Worm (Caenorhabditis elegans) whole organism, L2 larva: ENCODE data around the gene mam-6.

Source experiments
- C34F6.9 ChIP-seq: fragments of 150-350 bp; optimal IDR thresholded peaks from 2 replicates; lab custom pipeline; 2014; ENCODE audit warnings: missing biosample characterization, missing genetic modification characterization
- F13H6.1 ChIP-seq: sonication (generic microtip); optimal IDR thresholded peaks from 2 replicates; lab custom pipeline; 2016; ENCODE audit warnings: missing genetic modification characterization, missing compliant biosample characterization
- R02D3.7 ChIP-seq: fragments of 150-350 bp; optimal IDR thresholded peaks from 2 replicates; lab custom pipeline; 2014; ENCODE audit warnings: missing biosample characterization, missing genetic modification characterization
- Y55F3AM.14 ChIP-seq: fragments of 200-800 bp; sonication (Bioruptor generic); optimal IDR thresholded peaks from 2 replicates; lab custom pipeline; 2018; ENCODE audit warnings: mild to moderate bottlenecking, missing genetic modification characterization, missing compliant biosample characterization
- ZK546.5 ChIP-seq: sonication (generic microtip); optimal IDR thresholded peaks from 2 replicates; lab custom pipeline; 2017; ENCODE audit warnings: missing biosample characterization, missing genetic modification characterization
- alr-1 ChIP-seq: fragments of 150-350 bp; optimal IDR thresholded peaks from 2 replicates; lab custom pipeline; 2014; ENCODE audit warnings: missing biosample characterization, missing genetic modification characterization
- aly-2 ChIP-seq: fragments of 150-350 bp; optimal IDR thresholded peaks from 2 replicates; lab custom pipeline; 2014; ENCODE audit warnings: missing biosample characterization, missing genetic modification characterization
- blmp-1 ChIP-seq: sonication (generic microtip); optimal IDR thresholded peaks from 2 replicates; lab custom pipeline; 2017; ENCODE audit warnings: missing genetic modification characterization, mild to moderate bottlenecking, missing compliant biosample characterization, antibody characterized with exemption, moderate library complexity; ENCODE audit not compliant: insufficient read depth
- ceh-16 ChIP-seq: fragments of 150-350 bp; optimal IDR thresholded peaks from 2 replicates; lab custom pipeline; 2014; ENCODE audit warnings: missing biosample characterization, missing genetic modification characterization
- dmd-4 ChIP-seq: sonication (generic microtip); optimal IDR thresholded peaks from 2 replicates; lab custom pipeline; 2017; ENCODE audit warnings: missing biosample characterization, missing genetic modification characterization
- elt-3 ChIP-seq: sonication (generic microtip); optimal IDR thresholded peaks from 2 replicates; lab custom pipeline; 2017; ENCODE audit warnings: missing biosample characterization, missing genetic modification characterization
- fos-1 ChIP-seq: fragments of 150-350 bp; optimal IDR thresholded peaks from 2 replicates; lab custom pipeline; 2014; ENCODE audit warnings: missing biosample characterization, missing genetic modification characterization
- gmeb-1 ChIP-seq: fragments of 150-350 bp; optimal IDR thresholded peaks from 2 replicates; lab custom pipeline; 2014; ENCODE audit warnings: missing biosample characterization, missing genetic modification characterization
- lin-11 ChIP-seq: fragments of 150-350 bp; sonication (generic microtip); optimal IDR thresholded peaks from 2 replicates; lab custom pipeline; 2014; ENCODE audit warnings: missing biosample characterization, missing genetic modification characterization, inconsistent platforms, mixed read lengths
- lin-13 ChIP-seq: fragments of 150-350 bp; optimal IDR thresholded peaks from 2 replicates; lab custom pipeline; 2014; ENCODE audit warnings: missing biosample characterization, missing genetic modification reagents, missing genetic modification characterization
- lsy-2 ChIP-seq, 2 experiments: fragments of 150-350 bp in 1 of 2; sonication (generic microtip) in 1 of 2; optimal IDR thresholded peaks; 2 replicates each; lab custom pipeline; 2014 to 2017; ENCODE audit warnings: missing biosample characterization in 2 of 2, missing genetic modification characterization in 2 of 2
- mbf-1 ChIP-seq: sonication (generic microtip); optimal IDR thresholded peaks from 2 replicates; lab custom pipeline; 2017; ENCODE audit warnings: missing biosample characterization, missing genetic modification characterization
- mdl-1 ChIP-seq, 2 experiments: fragments of 150-350 bp in 1 of 2; sonication (generic microtip) in 1 of 2; optimal IDR thresholded peaks; 2 replicates each; lab custom pipeline; 2017; ENCODE audit warnings: missing biosample characterization in 2 of 2, missing genetic modification characterization in 2 of 2
- nhr-10 ChIP-seq: sonication (generic microtip); optimal IDR thresholded peaks from 2 replicates; lab custom pipeline; 2017; ENCODE audit warnings: missing biosample characterization, missing genetic modification characterization
- nhr-11 ChIP-seq: fragments of 150-350 bp; optimal IDR thresholded peaks from 2 replicates; lab custom pipeline; 2014; ENCODE audit warnings: missing biosample characterization, missing genetic modification characterization
- nhr-12 ChIP-seq: fragments of 150-350 bp; optimal IDR thresholded peaks from 2 replicates; lab custom pipeline; 2014; ENCODE audit warnings: missing biosample characterization, missing genetic modification characterization
- nhr-129 ChIP-seq: fragments of 150-350 bp; optimal IDR thresholded peaks from 2 replicates; lab custom pipeline; 2014; ENCODE audit warnings: missing biosample characterization, missing genetic modification characterization
- nhr-21 ChIP-seq: fragments of 150-350 bp; optimal IDR thresholded peaks from 2 replicates; lab custom pipeline; 2014; ENCODE audit warnings: missing biosample characterization, missing genetic modification characterization
- nhr-237 ChIP-seq: fragments of 150-350 bp; optimal IDR thresholded peaks from 2 replicates; lab custom pipeline; 2014; ENCODE audit warnings: missing biosample characterization, missing genetic modification characterization
- nhr-6 ChIP-seq: fragments of 150-350 bp; optimal IDR thresholded peaks from 2 replicates; lab custom pipeline; 2014; ENCODE audit warnings: missing biosample characterization, missing genetic modification characterization
- nhr-77 ChIP-seq: fragments of 150-350 bp; optimal IDR thresholded peaks from 2 replicates; lab custom pipeline; 2014; ENCODE audit warnings: missing biosample characterization, missing genetic modification characterization
- peb-1 ChIP-seq: fragments of 150-350 bp; optimal IDR thresholded peaks from 2 replicates; lab custom pipeline; 2014; ENCODE audit warnings: missing biosample characterization, missing genetic modification characterization
- sem-4 ChIP-seq: fragments of 150-350 bp; optimal IDR thresholded peaks from 2 replicates; lab custom pipeline; 2014; ENCODE audit warnings: missing biosample characterization, missing genetic modification reagents, missing genetic modification characterization
- sma-3 ChIP-seq: sonication (generic microtip); optimal IDR thresholded peaks from 2 replicates; lab custom pipeline; 2016; ENCODE audit warnings: missing genetic modification reagents, missing genetic modification characterization, missing compliant biosample characterization
- sma-9 ChIP-seq, 2 experiments: fragments of 150-350 bp in 1 of 2; sonication (generic microtip) in 1 of 2; optimal IDR thresholded peaks; 2 replicates each; lab custom pipeline; 2014 to 2016; ENCODE audit warnings: missing genetic modification characterization in 2 of 2, mild to moderate bottlenecking in 1 of 2, missing biosample characterization in 1 of 2, missing compliant biosample characterization in 1 of 2, missing genetic modification reagents in 1 of 2, moderate library complexity in 1 of 2
- snpc-4 ChIP-seq: fragments of 150-350 bp; optimal IDR thresholded peaks from 2 replicates; lab custom pipeline; 2014; ENCODE audit warnings: missing biosample characterization, missing genetic modification characterization
- unc-39 ChIP-seq: fragments of 150-350 bp; optimal IDR thresholded peaks from 2 replicates; lab custom pipeline; 2014; ENCODE audit warnings: missing biosample characterization, missing genetic modification characterization
- unc-55 ChIP-seq: fragments of 150-350 bp; sonication (generic microtip); optimal IDR thresholded peaks from 3 replicates; lab custom pipeline; 2014; ENCODE audit warnings: missing biosample characterization, missing genetic modification reagents, missing genetic modification characterization
- unc-62 ChIP-seq: fragments of 150-350 bp; optimal IDR thresholded peaks from 2 replicates; lab custom pipeline; 2014; ENCODE audit warnings: missing biosample characterization, missing genetic modification reagents, missing genetic modification characterization
- ztf-1 ChIP-seq: fragments of 200-800 bp; sonication (Bioruptor generic); conservative IDR thresholded peaks from 2 replicates; pipeline ENCODE4 v1.3.6; 2022; ENCODE audit warnings: missing genetic modification characterization, missing compliant biosample characterization
- ztf-11 ChIP-seq: sonication (generic microtip); optimal IDR thresholded peaks from 2 replicates; lab custom pipeline; 2017; ENCODE audit warnings: missing biosample characterization, missing genetic modification characterization

Gene mam-6

ce11 chrX:15087752-15088151 is 18.6 kb upstream of the mam-6 start:
- TF ChIP-seq elt-3 (tag; lab: Kevin White, UChicago), result no peak
- TF ChIP-seq fos-1 (tag; lab: Kevin White, UChicago), result no peak
- no peak for TF ChIP-seq sem-4 (tag; lab: Kevin White, UChicago)
- no peak for TF ChIP-seq ztf-1 (GFP tag; lab: Robert Waterston, UW)
- TF ChIP-seq aly-2, result no peak
- no peak for TF ChIP-seq Y55F3AM.14
- no peak for TF ChIP-seq nhr-10 (tag; lab: Kevin White, UChicago)
- no peak for TF ChIP-seq nhr-12 (tag; lab: Kevin White, UChicago)
- TF ChIP-seq F13H6.1 (tag; lab: Kevin White, UChicago), result no peak
- no peak for TF ChIP-seq peb-1

ce11 chrX:15084395-15084794 is 15.3 kb upstream of the mam-6 start, which contains the start of gene F09B12.5:
Gene F09B12.5, plus strand, starts transcription at chrX:15084695.
- TF ChIP-seq snpc-4 (tag; lab: Kevin White, UChicago) (no peak), unc-39 (tag; lab: Kevin White, UChicago) (no peak), lin-13 (GFP tag; lab: Kevin White, UChicago) (no peak), ceh-16 (tag; lab: Kevin White, UChicago) (no peak), lin-11 (no peak), mdl-1 (tag; optimal IDR thresholded peaks at IDR 0.05; lab: Kevin White, UChicago) (no peak), fos-1 (tag; lab: Kevin White, UChicago) (no peak), nhr-237 (tag; lab: Kevin White, UChicago) (no peak), unc-62 (GFP tag; lab: Kevin White, UChicago) (no peak), nhr-12 (tag; lab: Kevin White, UChicago) (no peak), F13H6.1 (tag; lab: Kevin White, UChicago) (no peak), nhr-11 (tag; lab: Kevin White, UChicago) (no peak), nhr-6 (tag; lab: Kevin White, UChicago) (no peak), unc-55 (GFP tag; lab: Kevin White, UChicago) (no peak), blmp-1 (tag; lab: Kevin White, UChicago) (no peak), lsy-2 (tag; optimal IDR thresholded peaks at IDR 0.05; lab: Kevin White, UChicago) (no peak), gmeb-1 (tag; lab: Kevin White, UChicago) (no peak), alr-1 (no peak), sma-3 (no peak)

- TF ChIP-seq C34F6.9, result peak; percentile 31
- TF ChIP-seq fos-1 (tag; lab: Kevin White, UChicago), result peak; percentile 2
- peak; percentile 34 for TF ChIP-seq unc-55 (GFP tag; lab: Kevin White, UChicago)
- no peak for TF ChIP-seq dmd-4 (tag; lab: Kevin White, UChicago)
- TF ChIP-seq lin-13 (GFP tag; lab: Kevin White, UChicago), result peak; percentile 7
- no peak for TF ChIP-seq nhr-77 (tag; lab: Kevin White, UChicago)
- TF ChIP-seq nhr-129 (tag; lab: Kevin White, UChicago), result peak; percentile 9
- TF ChIP-seq sma-9 (GFP tag; optimal IDR thresholded peaks at IDR 0.05; lab: Kevin White, UChicago), result peak; percentile 1
- no peak for TF ChIP-seq sma-9 (tag; optimal IDR thresholded peaks at IDR 0.05; lab: Kevin White, UChicago)
- no peak for TF ChIP-seq R02D3.7 (tag; lab: Kevin White, UChicago)
- TF ChIP-seq mbf-1 (tag; lab: Kevin White, UChicago), result no peak
- no peak for TF ChIP-seq ztf-11 (tag; lab: Kevin White, UChicago)
These were observed 14.7 kb upstream of the mam-6 start, which contains the start of gene H40L08.1 for ce11 chrX:15083795-15084194. Gene H40L08.1, minus strand, starts transcription at chrX:15084086.

- no peak for TF ChIP-seq mbf-1 (tag; lab: Kevin White, UChicago)
- peak; percentile 13 for TF ChIP-seq nhr-129 (tag; lab: Kevin White, UChicago)
- peak; percentile 21 for TF ChIP-seq nhr-21 (tag; lab: Kevin White, UChicago)
- peak; percentile 55 for TF ChIP-seq sma-9 (GFP tag; optimal IDR thresholded peaks at IDR 0.05; lab: Kevin White, UChicago)
- TF ChIP-seq sma-9 (tag; optimal IDR thresholded peaks at IDR 0.05; lab: Kevin White, UChicago), result no peak
- no peak for TF ChIP-seq ceh-16 (tag; lab: Kevin White, UChicago)
- no peak for TF ChIP-seq ztf-1 (GFP tag; lab: Robert Waterston, UW)
- TF ChIP-seq nhr-10 (tag; lab: Kevin White, UChicago), result no peak
- no peak for TF ChIP-seq ZK546.5 (tag; lab: Kevin White, UChicago)
- no peak for TF ChIP-seq F13H6.1 (tag; lab: Kevin White, UChicago)
- TF ChIP-seq lin-13 (GFP tag; lab: Kevin White, UChicago), result no peak
These were observed 12.3 kb upstream of the mam-6 start for ce11 chrX:15081486-15081885.
